Fruit fly (Drosophila melanogaster) whole organism, embryonic: ENCODE data around the gene CG42486.

Experiments used
- CG10543 ChIP-seq: fragments of 200-800 bp; sonication (Bioruptor generic); optimal IDR thresholded peaks from 3 replicates; lab custom pipeline; 2017; ENCODE audit warnings: missing biosample characterization, mild to moderate bottlenecking, missing genetic modification characterization, moderate library complexity
- CG11398 ChIP-seq: fragments of 200-800 bp; sonication (Bioruptor generic); optimal IDR thresholded peaks from 2 replicates; lab custom pipeline; 2016; ENCODE audit warnings: missing biosample characterization, missing genetic modification characterization
- CG16813 ChIP-seq: fragments of 200-800 bp; sonication (Bioruptor generic); IDR thresholded peaks from 3 replicates; pipeline ENCODE4 v1.3.6; 2022; ENCODE audit warnings: missing biosample characterization, missing genetic modification characterization; ENCODE audit not compliant: partially characterized antibody
- CG30431 ChIP-seq: fragments of 200-800 bp; sonication (Bioruptor generic); optimal IDR thresholded peaks from 2 replicates; lab custom pipeline; 2017; ENCODE audit warnings: missing biosample characterization, missing genetic modification characterization
- CG4328 ChIP-seq: fragments of 200-800 bp; sonication (Bioruptor generic); optimal IDR thresholded peaks from 3 replicates; lab custom pipeline; 2017; ENCODE audit warnings: missing biosample characterization, missing genetic modification reagents, missing genetic modification characterization
- CG7372 ChIP-seq: fragments of 200-800 bp; sonication (Bioruptor generic); IDR thresholded peaks from 2 replicates; pipeline ENCODE4 v1.3.6; 2022; ENCODE audit warnings: missing biosample characterization, missing genetic modification characterization
- Ets65A ChIP-seq: fragments of 200-800 bp; sonication (Bioruptor generic); peaks from one replicate; lab custom pipeline; 2016; ENCODE audit warnings: missing biosample characterization, missing genetic modification characterization
- Nf-YA ChIP-seq: fragments of 200-800 bp; sonication (Bioruptor generic); IDR thresholded peaks from 2 replicates; pipeline ENCODE4 v1.3.6; 2022; ENCODE audit warnings: missing biosample characterization, missing genetic modification characterization
- Ptx1 ChIP-seq: fragments of 200-800 bp; sonication (Bioruptor generic); IDR thresholded peaks from 2 replicates; pipeline ENCODE4 v1.3.6; 2022; ENCODE audit warnings: missing biosample characterization, missing genetic modification characterization
- dmrt99B ChIP-seq: fragments of 200-800 bp; sonication (Bioruptor generic); optimal IDR thresholded peaks from 2 replicates; lab custom pipeline; 2018; ENCODE audit warnings: missing biosample characterization, mild to moderate bottlenecking, missing genetic modification characterization, moderate library complexity
- psq ChIP-seq: fragments of 200-800 bp; sonication (Bioruptor generic); optimal IDR thresholded peaks from 2 replicates; lab custom pipeline; 2017; ENCODE audit warnings: missing biosample characterization, missing genetic modification characterization
- stwl ChIP-seq: fragments of 200-800 bp; sonication (Bioruptor generic); optimal IDR thresholded peaks from 3 replicates; lab custom pipeline; 2018; ENCODE audit warnings: missing biosample characterization, mild to moderate bottlenecking, missing genetic modification characterization, moderate library complexity

- TF ChIP-seq CG10543 (GFP tag; lab: Kevin White, UChicago): peak; percentile 87
- no peak for TF ChIP-seq psq
- no peak for TF ChIP-seq Ets65A
- TF ChIP-seq CG7372 (GFP tag; lab: Robert Waterston, UW): no peak
- no peak for TF ChIP-seq Nf-YA (GFP tag; lab: Robert Waterston, UW)
- TF ChIP-seq Ptx1: no peak
- TF ChIP-seq stwl (tag; lab: Kevin White, UChicago): peak; percentile 100
- no peak for TF ChIP-seq CG11398
- TF ChIP-seq dmrt99B (tag; lab: Kevin White, UChicago): peak; percentile 6
- TF ChIP-seq CG16813 (GFP tag; lab: Robert Waterston, UW): peak; percentile 86
- no peak for TF ChIP-seq CG30431
- no peak for TF ChIP-seq CG4328 (GFP tag; lab: Kevin White, UChicago)
Observed at dm6 chr2L:11808702-11809583, 34.0 kb upstream of the CG42486 start, which contains the start of gene crol.
